Worm (Caenorhabditis elegans): Measurements from ENCODE around the gene Y110A2AL.2.

DNA sequence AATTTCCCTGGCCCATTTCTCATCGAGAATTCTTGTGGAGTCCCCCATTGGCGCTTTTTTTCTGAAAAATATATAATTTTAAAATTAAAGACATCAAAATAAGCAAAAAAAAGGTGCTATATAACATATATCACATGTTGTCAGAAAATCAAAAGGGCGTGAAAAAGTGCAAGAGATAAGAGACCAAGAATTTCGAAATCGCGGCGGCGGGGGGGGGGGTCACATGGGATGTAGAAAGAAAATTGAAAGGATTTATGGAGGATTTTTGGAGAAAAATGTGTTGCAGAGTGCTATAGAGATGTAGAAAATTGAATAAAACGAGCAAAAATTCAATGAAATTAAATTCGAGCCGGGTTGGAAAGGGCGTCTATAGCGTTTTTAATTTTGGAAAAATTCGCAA lies 36.6 kb upstream of the Y110A2AL.2 start, which contains the start of gene K12H6.6:
- TF ChIP-seq T23F11.4 (GFP tag; optimal IDR thresholded peaks at IDR 0.05) (no peak), sdc-2 (tag; optimal IDR thresholded peaks at IDR 0.05) (no peak), tbx-7 (tag; optimal IDR thresholded peaks at IDR 0.05) (no peak), ceh-9 (tag; optimal IDR thresholded peaks at IDR 0.05) (no peak), ceh-6 (GFP tag; optimal IDR thresholded peaks at IDR 0.05) (no peak), ama-1 (optimal IDR thresholded peaks at IDR 0.05) (no peak), rnt-1 (tag; optimal IDR thresholded peaks at IDR 0.05) (no peak), eyg-1 (tag; optimal IDR thresholded peaks at IDR 0.05) (no peak), dmd-4 (tag; optimal IDR thresholded peaks at IDR 0.05; ENCODE audit: borderline replicate concordance) (no peak), fkh-10 (GFP tag; optimal IDR thresholded peaks at IDR 0.05) (no peak), ceh-19 (GFP tag; optimal IDR thresholded peaks at IDR 0.05) (no peak), C38D4.7 (GFP tag; optimal IDR thresholded peaks at IDR 0.05) (no peak), nhr-232 (tag; optimal IDR thresholded peaks at IDR 0.05) (no peak), ceh-48 (tag; optimal IDR thresholded peaks at IDR 0.05) (no peak)

Measured in whole organism, late embryonic.